Fruit fly (Drosophila melanogaster) whole organism, prepupa: Measurements from ENCODE around the gene CrebB.

Experiments used
- CG11762 ChIP-seq: fragments of 200-800 bp; sonication (Bioruptor generic); optimal IDR thresholded peaks from 3 replicates; lab custom pipeline; 2016; ENCODE audit warnings: missing biosample characterization, missing genetic modification characterization; ENCODE audit not compliant: insufficient read depth
- CG11902 ChIP-seq: fragments of 200-800 bp; sonication (Bioruptor generic); optimal IDR thresholded peaks from 3 replicates; lab custom pipeline; 2016; ENCODE audit warnings: missing biosample characterization, missing genetic modification characterization
- CG15336 ChIP-seq: fragments of 200-800 bp; sonication (Bioruptor generic); IDR thresholded peaks from 2 replicates; pipeline ENCODE4 v1.3.6; 2022; ENCODE audit warnings: missing biosample characterization, missing genetic modification characterization
- CG32006 ChIP-seq: fragments of 200-800 bp; sonication (Bioruptor generic); optimal IDR thresholded peaks from 3 replicates; lab custom pipeline; 2017; ENCODE audit warnings: missing biosample characterization, mild to moderate bottlenecking, missing genetic modification characterization
- CG34406 ChIP-seq: fragments of 200-800 bp; sonication (Bioruptor generic); optimal IDR thresholded peaks from 3 replicates; lab custom pipeline; 2016; ENCODE audit warnings: missing biosample characterization, missing genetic modification characterization
- CG6163 ChIP-seq: fragments of 200-800 bp; sonication (Bioruptor generic); IDR thresholded peaks from 3 replicates; pipeline ENCODE4 v1.3.6; 2022; ENCODE audit warnings: missing biosample characterization, missing genetic modification characterization
- CG6276 ChIP-seq: fragments of 200-800 bp; sonication (Bioruptor generic); optimal IDR thresholded peaks from 2 replicates; lab custom pipeline; 2017; ENCODE audit warnings: missing biosample characterization, mild to moderate bottlenecking, missing genetic modification characterization
- CG6792 ChIP-seq: fragments of 200-800 bp; sonication (Bioruptor generic); optimal IDR thresholded peaks from 3 replicates; lab custom pipeline; 2016; ENCODE audit warnings: missing biosample characterization, missing genetic modification characterization
- CG6808 ChIP-seq: fragments of 200-800 bp; sonication (Bioruptor generic); optimal IDR thresholded peaks from 3 replicates; lab custom pipeline; 2017; ENCODE audit warnings: missing biosample characterization, missing genetic modification characterization, mild to moderate bottlenecking, moderate library complexity, missing genetic modification reagents
- CG8119 ChIP-seq: fragments of 200-800 bp; sonication (Bioruptor generic); IDR thresholded peaks from 3 replicates; pipeline ENCODE4 v1.3.6; 2022; ENCODE audit warnings: missing biosample characterization, missing genetic modification characterization
- CG8319 ChIP-seq: fragments of 200-800 bp; sonication (Bioruptor generic); optimal IDR thresholded peaks from 3 replicates; lab custom pipeline; 2016; ENCODE audit warnings: missing biosample characterization, missing genetic modification characterization
- CG8632 ChIP-seq: fragments of 200-800 bp; sonication (Bioruptor generic); optimal IDR thresholded peaks from 3 replicates; lab custom pipeline; 2016; ENCODE audit warnings: missing biosample characterization, missing genetic modification characterization
- CG9139 ChIP-seq: fragments of 200-800 bp; sonication (Bioruptor generic); optimal IDR thresholded peaks from 3 replicates; lab custom pipeline; 2017; ENCODE audit warnings: missing biosample characterization, mild to moderate bottlenecking, missing genetic modification characterization
- Eip75B ChIP-seq: fragments of 200-800 bp; sonication (Bioruptor generic); optimal IDR thresholded peaks from 3 replicates; lab custom pipeline; 2016; ENCODE audit warnings: missing biosample characterization, missing genetic modification characterization
- Eip78C ChIP-seq: fragments of 200-800 bp; sonication (Bioruptor generic); peaks from one replicate; lab custom pipeline; 2016; ENCODE audit warnings: missing biosample characterization, missing genetic modification characterization
- Hr38 ChIP-seq: sonication (Bioruptor generic); optimal IDR thresholded peaks from 2 replicates; lab custom pipeline; 2016; ENCODE audit warnings: missing biosample characterization, missing genetic modification characterization
- Lpt ChIP-seq: fragments of 200-800 bp; sonication (Bioruptor generic); optimal IDR thresholded peaks from 3 replicates; lab custom pipeline; 2016; ENCODE audit warnings: missing biosample characterization, missing genetic modification characterization
- Sox102F ChIP-seq: fragments of 200-800 bp; sonication (Bioruptor generic); optimal IDR thresholded peaks from 2 replicates; lab custom pipeline; 2016; ENCODE audit warnings: missing biosample characterization, mild to moderate bottlenecking, missing genetic modification characterization
- Sox15 ChIP-seq: fragments of 200-800 bp; sonication (Bioruptor generic); optimal IDR thresholded peaks from 3 replicates; lab custom pipeline; 2016; ENCODE audit warnings: missing biosample characterization, missing genetic modification characterization
- achi ChIP-seq: fragments of 200-800 bp; sonication (Bioruptor generic); optimal IDR thresholded peaks from 3 replicates; lab custom pipeline; 2016; ENCODE audit warnings: missing biosample characterization, missing genetic modification characterization
- dac ChIP-seq: fragments of 200-800 bp; sonication (Bioruptor generic); optimal IDR thresholded peaks from 2 replicates; lab custom pipeline; 2017; ENCODE audit warnings: missing biosample characterization, mild to moderate bottlenecking, missing genetic modification characterization
- eg ChIP-seq: fragments of 200-800 bp; sonication (Bioruptor generic); IDR thresholded peaks from 3 replicates; pipeline ENCODE4 v1.3.6; 2022; ENCODE audit warnings: missing biosample characterization, missing genetic modification characterization
- fd59A ChIP-seq: fragments of 200-800 bp; sonication (Bioruptor generic); optimal IDR thresholded peaks from 2 replicates; lab custom pipeline; 2017; ENCODE audit warnings: missing biosample characterization, mild to moderate bottlenecking, missing genetic modification characterization, missing genetic modification reagents
- fkh ChIP-seq: fragments of 200-800 bp; sonication (Bioruptor generic); optimal IDR thresholded peaks from 3 replicates; lab custom pipeline; 2017; ENCODE audit warnings: missing biosample characterization, mild to moderate bottlenecking, missing genetic modification characterization, moderate library complexity
- salr ChIP-seq, 2 experiments: fragments of 200-800 bp; sonication (Bioruptor generic); optimal IDR thresholded peaks; 3 replicates each; lab custom pipeline; 2016 to 2018; ENCODE audit warnings: missing biosample characterization in 2 of 2, missing genetic modification characterization in 2 of 2, mild to moderate bottlenecking in 1 of 2
- spab ChIP-seq: fragments of 200-800 bp; sonication (Bioruptor generic); optimal IDR thresholded peaks from 2 replicates; lab custom pipeline; 2017; ENCODE audit warnings: missing biosample characterization, mild to moderate bottlenecking, missing genetic modification characterization, missing genetic modification reagents
- svp ChIP-seq: fragments of 200-800 bp; sonication (Bioruptor generic); peaks from one replicate; lab custom pipeline; 2016; ENCODE audit warnings: missing biosample characterization, missing genetic modification characterization

CrebB gene

dm6 chrX:18409449-18409848 lies 43.3 kb downstream of the CrebB start:
- TF ChIP-seq CG34406 (GFP tag; lab: Kevin White, UChicago): no peak
- peak; percentile 12 for TF ChIP-seq Eip78C (GFP tag; lab: Kevin White, UChicago)
- TF ChIP-seq CG8319 (GFP tag; lab: Kevin White, UChicago): no peak
- TF ChIP-seq CG11902 (GFP tag; lab: Kevin White, UChicago): no peak
- no peak for TF ChIP-seq achi (GFP tag; lab: Kevin White, UChicago)
- TF ChIP-seq svp (GFP tag; lab: Kevin White, UChicago): no peak
- 0 out of 3 replicates have a peak, but pooled peaks have one; percentile 9 for TF ChIP-seq eg (GFP tag; lab: Robert Waterston, UW)
- TF ChIP-seq Hr38 (GFP tag; lab: Kevin White, UChicago): no peak
- TF ChIP-seq Sox102F (GFP tag; lab: Kevin White, UChicago): no peak
- TF ChIP-seq CG32006: no peak
- TF ChIP-seq CG11762 (GFP tag; lab: Kevin White, UChicago): no peak

dm6 chrX:18409938-18410337 lies 43.8 kb downstream of the CrebB start, which contains the start of gene Nt5b:
Gene Nt5b (minus strand): TSS chrX:18410144.
- TF ChIP-seq CG32006 (no peak), fkh (GFP tag; lab: Kevin White, UChicago) (peak; percentile 64), svp (GFP tag; lab: Kevin White, UChicago) (no peak), CG8632 (GFP tag; lab: Kevin White, UChicago) (no peak), CG6792 (GFP tag; lab: Kevin White, UChicago) (no peak)

- TF ChIP-seq CG9139: no peak
- TF ChIP-seq fd59A (GFP tag; lab: Kevin White, UChicago): no peak
- TF ChIP-seq Lpt (GFP tag; lab: Kevin White, UChicago): no peak
- TF ChIP-seq dac (GFP tag; lab: Kevin White, UChicago): no peak
- no peak for TF ChIP-seq CG6276 (GFP tag; lab: Kevin White, UChicago)
- TF ChIP-seq CG6808 (GFP tag; lab: Kevin White, UChicago): no peak
- no peak for TF ChIP-seq Eip75B (GFP tag; lab: Kevin White, UChicago)
- no peak for TF ChIP-seq salr (GFP tag; optimal IDR thresholded peaks at IDR 0.05; lab: Kevin White, UChicago)
- TF ChIP-seq achi (GFP tag; lab: Kevin White, UChicago): no peak
- TF ChIP-seq, all 60 proteins: peak for 0
These were observed 49.0 kb downstream of the CrebB start, which contains the start of gene CG15056 for dm6 chrX:18415115-18415514. Gene CG15056 (plus strand): TSS chrX:18415415.

dm6 chrX:18422112-18422511 lies 56.0 kb downstream of the CrebB start, which contains the start of gene CG42323:
Gene CG42323 (plus strand): TSS chrX:18422413.
- TF ChIP-seq CG8119 (GFP tag; lab: Robert Waterston, UW) (0 out of 3 replicates have a peak, but pooled peaks have one; percentile 43), CG15336 (GFP tag; lab: Robert Waterston, UW) (peak; percentile 62), fkh (GFP tag; lab: Kevin White, UChicago) (no peak), CG6163 (GFP tag; lab: Robert Waterston, UW) (0 out of 3 replicates have a peak, but pooled peaks have one; percentile 22), Sox15 (GFP tag; lab: Kevin White, UChicago) (no peak), spab (GFP tag; lab: Kevin White, UChicago) (no peak), eg (GFP tag; lab: Robert Waterston, UW) (peak; percentile 77), CG6276 (GFP tag; lab: Kevin White, UChicago) (peak; percentile 42)
- TF ChIP-seq, all 60 proteins: peak for 5
